Worm (Caenorhabditis elegans): ENCODE measurements around the gene fkh-8.

Gene fkh-8

ce11 chrII:6165152-6165551, 26.0 kb downstream of the fkh-8 start:
- TF ChIP-seq ceh-2 (tag; optimal IDR thresholded peaks at IDR 0.05) (no peak), unc-42 (tag; optimal IDR thresholded peaks at IDR 0.05) (peak; percentile 0)

- no peak for TF ChIP-seq ceh-34 (tag; optimal IDR thresholded peaks at IDR 0.05)
- TF ChIP-seq syd-9 (tag; optimal IDR thresholded peaks at IDR 0.05) = no peak
- TF ChIP-seq pha-4 (tag; optimal IDR thresholded peaks at IDR 0.05) = no peak
- no peak for TF ChIP-seq C08G9.2 (tag; optimal IDR thresholded peaks at IDR 0.05)
- no peak for TF ChIP-seq K02D7.2 (tag; optimal IDR thresholded peaks at IDR 0.05)
- no peak for TF ChIP-seq ceh-31 (tag; optimal IDR thresholded peaks at IDR 0.05)
- TF ChIP-seq F13H6.1 (tag; optimal IDR thresholded peaks at IDR 0.05) = no peak
- no peak for TF ChIP-seq pax-1 (tag; optimal IDR thresholded peaks at IDR 0.05)
- TF ChIP-seq fkh-6 (tag; optimal IDR thresholded peaks at IDR 0.05) = no peak
- no peak for TF ChIP-seq hlh-8 (tag; optimal IDR thresholded peaks at IDR 0.05)
- no peak for TF ChIP-seq ahr-1 (tag; optimal IDR thresholded peaks at IDR 0.05)
- no peak for TF ChIP-seq tbx-2 (tag; optimal IDR thresholded peaks at IDR 0.05)
- TF ChIP-seq odd-2 (tag; optimal IDR thresholded peaks at IDR 0.05) = no peak
- no peak for TF ChIP-seq pha-2 (tag; optimal IDR thresholded peaks at IDR 0.05)
- no peak for TF ChIP-seq hlh-13 (GFP tag; optimal IDR thresholded peaks at IDR 0.05)
- no peak for TF ChIP-seq ceh-45 (GFP tag; IDR thresholded peaks at IDR 0.05)
Measured at ce11 chrII:6160994-6161393, 30.2 kb downstream of the fkh-8 start, which contains the start of gene exp-1. exp-1 (minus strand) TSS chrII:6161094.

ce11 chrII:6158111-6158510, 33.1 kb downstream of the fkh-8 start:
- no peak for TF ChIP-seq dve-1 (tag; optimal IDR thresholded peaks at IDR 0.05)
- TF ChIP-seq pat-9 (tag; optimal IDR thresholded peaks at IDR 0.05) = no peak
- TF ChIP-seq unc-3 (GFP tag; conservative IDR thresholded peaks at IDR 0.05) = no peak
- TF ChIP-seq unc-3 (tag; optimal IDR thresholded peaks at IDR 0.05) = no peak
- TF ChIP-seq ceh-30 (tag; optimal IDR thresholded peaks at IDR 0.05) = no peak
- TF ChIP-seq ceh-24 (tag; optimal IDR thresholded peaks at IDR 0.05) = no peak
- TF ChIP-seq nfya-1 (tag; optimal IDR thresholded peaks at IDR 0.05) = no peak
- TF ChIP-seq ceh-31 (tag; optimal IDR thresholded peaks at IDR 0.05) = no peak
- TF ChIP-seq npax-4 (tag; optimal IDR thresholded peaks at IDR 0.05) = no peak
- TF ChIP-seq fax-1 (tag; optimal IDR thresholded peaks at IDR 0.05) = no peak
- TF ChIP-seq F13H6.1 (tag; optimal IDR thresholded peaks at IDR 0.05) = no peak
- TF ChIP-seq syd-9 (tag; optimal IDR thresholded peaks at IDR 0.05) = no peak
- TF ChIP-seq hlh-13 (GFP tag; optimal IDR thresholded peaks at IDR 0.05) = no peak
- no peak for TF ChIP-seq rnt-1 (tag; optimal IDR thresholded peaks at IDR 0.05)
- no peak for TF ChIP-seq ets-4 (tag; optimal IDR thresholded peaks at IDR 0.05)

ce11 chrII:6149434-6149833, 41.8 kb downstream of the fkh-8 start:
- TF ChIP-seq ceh-30 (tag; optimal IDR thresholded peaks at IDR 0.05) (no peak), unc-42 (tag; optimal IDR thresholded peaks at IDR 0.05) (peak; percentile 62)

DNA sequence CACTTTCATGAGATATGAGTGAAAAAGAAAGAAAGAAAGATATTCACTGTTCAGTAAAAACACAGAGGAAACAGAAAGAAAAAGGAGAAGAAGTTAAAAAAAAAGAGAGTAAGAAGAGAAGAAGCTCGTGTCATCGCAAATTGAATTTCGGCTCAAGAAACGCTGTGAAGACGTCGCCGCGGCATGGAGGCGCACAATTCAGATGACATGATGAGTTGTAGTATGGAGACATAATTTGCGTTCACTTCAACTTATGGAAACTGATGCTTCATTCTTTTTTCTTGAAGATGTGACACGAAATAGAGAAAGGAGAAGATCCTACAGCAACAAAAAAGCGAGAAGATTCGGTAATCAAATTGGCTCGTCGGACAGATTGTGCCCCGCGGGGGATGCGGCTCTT, 42.8 kb downstream of the fkh-8 start:
- TF ChIP-seq ceh-18 (tag; optimal IDR thresholded peaks at IDR 0.05) = no peak
- TF ChIP-seq unc-42 (tag; optimal IDR thresholded peaks at IDR 0.05) = peak; percentile 98
- no peak for TF ChIP-seq fax-1 (tag; optimal IDR thresholded peaks at IDR 0.05)
- no peak for TF ChIP-seq ref-2 (tag; optimal IDR thresholded peaks at IDR 0.05)
- no peak for TF ChIP-seq hlh-6 (tag; optimal IDR thresholded peaks at IDR 0.05)
- TF ChIP-seq ceh-31 (tag; optimal IDR thresholded peaks at IDR 0.05) = peak; percentile 12
- no peak for TF ChIP-seq pha-2 (tag; optimal IDR thresholded peaks at IDR 0.05)
- no peak for TF ChIP-seq ahr-1 (tag; optimal IDR thresholded peaks at IDR 0.05)

DNA sequence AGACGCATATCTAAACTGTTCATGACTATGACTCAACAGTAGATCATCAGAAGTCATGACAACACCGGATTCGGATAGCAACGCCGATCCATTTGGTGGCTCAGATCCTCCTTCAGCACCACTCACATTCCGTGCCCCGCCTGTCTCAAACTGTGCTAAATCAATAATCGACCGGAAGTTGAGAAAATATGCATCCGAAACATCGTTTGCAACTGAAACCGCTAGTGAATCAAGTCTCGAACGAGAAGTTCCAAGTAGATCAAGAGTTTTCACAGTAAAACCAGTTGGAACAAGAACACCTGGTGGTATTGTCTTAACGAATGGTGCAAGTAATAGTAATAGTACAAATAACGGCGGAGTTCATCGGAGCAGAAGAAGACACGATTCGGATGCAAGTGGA, 44.1 kb downstream of the fkh-8 start:
- TF ChIP-seq ceh-30 (tag; optimal IDR thresholded peaks at IDR 0.05) (no peak), ceh-34 (tag; optimal IDR thresholded peaks at IDR 0.05) (no peak), C08G9.2 (tag; optimal IDR thresholded peaks at IDR 0.05) (no peak), tbx-2 (tag; optimal IDR thresholded peaks at IDR 0.05) (no peak), ahr-1 (tag; optimal IDR thresholded peaks at IDR 0.05) (no peak), ceh-48 (tag; optimal IDR thresholded peaks at IDR 0.05) (no peak)

Measured in whole organism, late embryonic.